Fruit fly (Drosophila melanogaster): ENCODE data around the gene TP53INP.
A peak's percentile ranks its signal among the peaks of the same experiment; 100 is the strongest.

The TP53INP gene

DNA sequence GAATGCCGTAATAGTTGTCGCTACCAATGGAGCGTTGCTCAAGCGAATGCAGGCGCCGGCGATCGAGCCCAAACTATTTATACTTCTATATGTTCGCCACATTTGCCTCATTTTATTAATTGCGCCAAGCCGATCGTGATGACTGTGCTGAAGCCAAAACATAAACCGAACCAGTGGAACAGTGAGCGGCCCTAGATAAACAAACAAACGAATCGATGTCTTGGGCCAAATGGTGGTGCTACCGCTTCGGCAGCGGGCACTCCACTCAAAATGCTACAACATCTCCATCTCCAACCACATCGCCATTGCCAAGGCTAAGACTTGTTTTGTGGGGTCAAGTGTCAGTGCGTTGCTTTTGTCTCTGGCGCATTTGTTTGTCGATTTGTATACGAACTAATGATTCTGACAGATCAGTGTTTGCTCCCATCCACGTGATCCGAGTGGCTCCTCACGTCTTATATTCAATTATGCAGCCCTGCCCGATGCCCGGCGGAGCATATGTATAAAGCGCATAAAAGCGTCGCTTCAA lies 57.1 kb downstream of the TP53INP start, which contains the start of gene CG15024:
CG15024 (minus strand) TSS at position 51 of the 529 bp plus-strand sequence.
- TF ChIP-seq sens (GFP tag): peak; percentile 38
- no peak for TF ChIP-seq stwl (tag; optimal IDR thresholded peaks at IDR 0.05)
- no peak for TF ChIP-seq CG9215 (GFP tag; IDR thresholded peaks at IDR 0.05)
- TF ChIP-seq mirr (GFP tag; optimal IDR thresholded peaks at IDR 0.05): peak; percentile 6
- TF ChIP-seq Vsx1 (GFP tag; optimal IDR thresholded peaks at IDR 0.05): no peak
- TF ChIP-seq HmgZ (tag; optimal IDR thresholded peaks at IDR 0.05): no peak
- TF ChIP-seq CG15514 (GFP tag; optimal IDR thresholded peaks at IDR 0.05): no peak
- no peak for TF ChIP-seq lilli (GFP tag; optimal IDR thresholded peaks at IDR 0.05)
- no peak for TF ChIP-seq CG8765 (GFP tag; IDR thresholded peaks at IDR 0.05)
- no peak for TF ChIP-seq CG3065 (GFP tag; optimal IDR thresholded peaks at IDR 0.05)
- no peak for TF ChIP-seq CG7987 (GFP tag; optimal IDR thresholded peaks at IDR 0.05)
- no peak for TF ChIP-seq CG15011 (GFP tag; optimal IDR thresholded peaks at IDR 0.05)
- peak in 1 of 2 experiments; percentile 78 for TF ChIP-seq Hr78 (GFP tag; optimal IDR thresholded peaks at IDR 0.05)
- TF ChIP-seq sug (tag; optimal IDR thresholded peaks at IDR 0.05): no peak
- no peak for TF ChIP-seq CG16863 (GFP tag; optimal IDR thresholded peaks at IDR 0.05)
- TF ChIP-seq CG8290 (GFP tag; optimal IDR thresholded peaks at IDR 0.05): no peak
- TF ChIP-seq CG8290 (tag; optimal IDR thresholded peaks at IDR 0.05): peak in 1 of 2 experiments; percentile 24
- peak; percentile 92; the same call in 2 of the 4 replicates for TF ChIP-seq chinmo (GFP tag; IDR thresholded peaks at IDR 0.05; ENCODE audit: partially characterized antibody)
- TF ChIP-seq pros (GFP tag; optimal IDR thresholded peaks at IDR 0.05): peak; percentile 83
- TF ChIP-seq pb (GFP tag; optimal IDR thresholded peaks at IDR 0.05): no peak
- TF ChIP-seq CG12769 (tag; optimal IDR thresholded peaks at IDR 0.05): peak; percentile 1
- 0 out of 2 replicates have a peak, but pooled peaks have one; percentile 7 for TF ChIP-seq Awh (GFP tag; IDR thresholded peaks at IDR 0.05)
- no peak for TF ChIP-seq aop (GFP tag; IDR thresholded peaks at IDR 0.05)
- no peak for TF ChIP-seq Camta (GFP tag; optimal IDR thresholded peaks at IDR 0.05)

DNA sequence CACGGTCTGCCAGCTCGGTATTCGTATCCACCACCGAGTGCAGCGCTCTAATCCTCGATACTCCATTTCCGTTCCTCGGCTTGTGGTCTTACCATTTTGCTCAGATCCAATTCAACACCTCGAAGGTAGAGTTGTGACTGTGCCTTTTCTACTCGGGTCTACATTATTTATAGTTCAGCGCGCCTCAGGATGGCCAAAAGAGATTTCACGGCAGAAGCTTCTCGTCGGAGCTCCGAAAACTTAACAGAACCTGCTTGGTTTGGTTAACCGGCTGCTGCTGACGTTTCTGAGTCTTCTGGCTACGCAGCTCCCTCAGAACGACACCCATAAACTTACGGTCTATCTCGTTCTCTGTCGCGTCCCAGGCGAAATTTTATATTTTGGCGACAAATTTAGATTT lies 59.8 kb downstream of the TP53INP start, which contains the start of gene CG32241:
CG32241 (minus strand) TSS at position 101 of the 400 bp plus-strand sequence.
- no peak for TF ChIP-seq CG42726 (GFP tag; IDR thresholded peaks at IDR 0.05; ENCODE audit: partially characterized antibody)
- no peak for TF ChIP-seq en (GFP tag; optimal IDR thresholded peaks at IDR 0.05)
- no peak for TF ChIP-seq D19B (GFP tag; optimal IDR thresholded peaks at IDR 0.05)
- TF ChIP-seq NC2β (GFP tag; optimal IDR thresholded peaks at IDR 0.05): no peak
- no peak for TF ChIP-seq inv (GFP tag; IDR thresholded peaks at IDR 0.05; ENCODE audit: partially characterized antibody)

DNA sequence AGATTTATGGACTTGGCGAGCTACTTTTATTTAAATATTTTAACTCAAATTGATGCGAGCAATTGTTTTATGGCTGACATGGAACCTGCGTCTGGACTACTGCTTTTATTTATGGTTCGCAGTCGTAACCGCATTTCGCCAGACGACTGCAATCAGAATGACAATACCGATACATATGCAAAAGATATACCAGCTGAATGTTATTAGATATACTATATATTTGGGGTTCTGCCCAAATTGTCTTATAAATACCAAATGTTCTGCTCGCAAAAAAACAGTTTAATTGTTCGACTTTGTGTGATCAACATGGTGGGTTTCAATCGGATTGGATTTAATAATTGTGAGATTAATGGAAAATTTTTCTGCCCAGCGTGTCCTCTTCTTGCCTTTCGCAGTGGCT lies 63.0 kb downstream of the TP53INP start, which contains the start of gene CG32249:
CG32249 (plus strand) TSS at position 301 of the 400 bp plus-strand sequence.
- TF ChIP-seq ttk (GFP tag; IDR thresholded peaks at IDR 0.05): no peak
